Worm (Caenorhabditis elegans) whole organism, late embryonic: Measurements from ENCODE around the gene B0034.7.

Source experiments
- C08G9.2 ChIP-seq: sonication (generic microtip); optimal IDR thresholded peaks from 2 replicates; lab custom pipeline; 2016; ENCODE audit warnings: mild to moderate bottlenecking, missing genetic modification characterization, moderate library complexity, missing compliant biosample characterization
- F13H6.1 ChIP-seq: sonication (generic microtip); optimal IDR thresholded peaks from 2 replicates; lab custom pipeline; 2016; ENCODE audit warnings: missing genetic modification characterization, missing compliant biosample characterization
- K02D7.2 ChIP-seq: sonication (generic microtip); optimal IDR thresholded peaks from 2 replicates; lab custom pipeline; 2017; ENCODE audit warnings: mild to moderate bottlenecking, missing genetic modification characterization, missing compliant biosample characterization
- ahr-1 ChIP-seq: sonication (generic microtip); optimal IDR thresholded peaks from 2 replicates; lab custom pipeline; 2016; ENCODE audit warnings: missing genetic modification characterization, missing compliant biosample characterization
- ceh-14 ChIP-seq: sonication (generic microtip); optimal IDR thresholded peaks from 2 replicates; lab custom pipeline; 2016; ENCODE audit warnings: missing genotype, missing genetic modification characterization, missing compliant biosample characterization
- ceh-18 ChIP-seq: sonication (generic microtip); optimal IDR thresholded peaks from 2 replicates; lab custom pipeline; 2016; ENCODE audit warnings: missing genetic modification characterization, missing compliant biosample characterization
- ceh-24 ChIP-seq: sonication (generic microtip); optimal IDR thresholded peaks from 2 replicates; lab custom pipeline; 2016; ENCODE audit warnings: mild to moderate bottlenecking, missing genetic modification characterization, missing compliant biosample characterization
- ceh-30 ChIP-seq: fragments of 150-350 bp; optimal IDR thresholded peaks from 2 replicates; lab custom pipeline; 2014; ENCODE audit warnings: missing biosample characterization, missing genetic modification characterization
- ceh-31 ChIP-seq: sonication (generic microtip); optimal IDR thresholded peaks from 2 replicates; lab custom pipeline; 2016; ENCODE audit warnings: missing genetic modification characterization, missing compliant biosample characterization
- ceh-34 ChIP-seq: sonication (generic microtip); optimal IDR thresholded peaks from 2 replicates; lab custom pipeline; 2016; ENCODE audit warnings: mild to moderate bottlenecking, missing genetic modification characterization, missing compliant biosample characterization
- ceh-6 ChIP-seq: fragments of 200-800 bp; sonication (Bioruptor generic); optimal IDR thresholded peaks from 2 replicates; lab custom pipeline; 2018; ENCODE audit warnings: mild to moderate bottlenecking, missing genetic modification characterization, missing compliant biosample characterization
- che-1 ChIP-seq: sonication (generic microtip); optimal IDR thresholded peaks from 2 replicates; lab custom pipeline; 2016; ENCODE audit warnings: mild to moderate bottlenecking, missing genetic modification characterization, missing compliant biosample characterization
- dve-1 ChIP-seq: sonication (generic microtip); optimal IDR thresholded peaks from 2 replicates; lab custom pipeline; 2017; ENCODE audit warnings: antibody characterized with exemption, mild to moderate bottlenecking, missing genetic modification characterization, missing compliant biosample characterization
- elt-2 ChIP-seq: sonication (generic microtip); optimal IDR thresholded peaks from 2 replicates; lab custom pipeline; 2016; ENCODE audit warnings: missing genetic modification reagents, missing genetic modification characterization, missing compliant biosample characterization
- elt-4 ChIP-seq: sonication (generic microtip); optimal IDR thresholded peaks from 2 replicates; lab custom pipeline; 2016; ENCODE audit warnings: missing genetic modification characterization, missing compliant biosample characterization
- ets-4 ChIP-seq: sonication (generic microtip); optimal IDR thresholded peaks from 2 replicates; lab custom pipeline; 2016; ENCODE audit warnings: missing genetic modification characterization, missing compliant biosample characterization
- fkh-6 ChIP-seq: sonication (generic microtip); optimal IDR thresholded peaks from 2 replicates; lab custom pipeline; 2016; ENCODE audit warnings: missing genetic modification characterization, missing compliant biosample characterization
- gmeb-2 ChIP-seq: sonication (generic microtip); optimal IDR thresholded peaks from 2 replicates; lab custom pipeline; 2016; ENCODE audit warnings: missing genetic modification characterization, inconsistent platforms, missing compliant biosample characterization
- hlh-15 ChIP-seq: sonication (generic microtip); optimal IDR thresholded peaks from 2 replicates; lab custom pipeline; 2016; ENCODE audit warnings: missing genetic modification characterization, missing compliant biosample characterization
- hlh-30 ChIP-seq: sonication (generic microtip); optimal IDR thresholded peaks from 2 replicates; lab custom pipeline; 2017; ENCODE audit warnings: antibody characterized with exemption, missing genetic modification characterization, missing compliant biosample characterization; ENCODE audit not compliant: insufficient read depth
- hlh-6 ChIP-seq: sonication (generic microtip); optimal IDR thresholded peaks from 2 replicates; lab custom pipeline; 2016; ENCODE audit warnings: missing genotype, missing genetic modification characterization, missing compliant biosample characterization
- hlh-8 ChIP-seq: sonication (generic microtip); optimal IDR thresholded peaks from 2 replicates; lab custom pipeline; 2016; ENCODE audit warnings: missing genotype, missing genetic modification characterization, missing compliant biosample characterization
- lim-6 ChIP-seq: sonication (generic microtip); optimal IDR thresholded peaks from 2 replicates; lab custom pipeline; 2016; ENCODE audit warnings: missing genetic modification characterization, missing compliant biosample characterization
- nhr-232 ChIP-seq: sonication (generic microtip); optimal IDR thresholded peaks from 2 replicates; lab custom pipeline; 2016; ENCODE audit warnings: missing genetic modification characterization, missing compliant biosample characterization
- pag-3 ChIP-seq: sonication (generic microtip); optimal IDR thresholded peaks from 2 replicates; lab custom pipeline; 2016; ENCODE audit warnings: missing compliant biosample characterization, missing genetic modification characterization, borderline replicate concordance
- pat-9 ChIP-seq: fragments of 200-800 bp; sonication (Bioruptor generic); optimal IDR thresholded peaks from 2 replicates; lab custom pipeline; 2018; ENCODE audit warnings: mild to moderate bottlenecking, missing genetic modification characterization, moderate library complexity, missing compliant biosample characterization
- pros-1 ChIP-seq: fragments of 150-350 bp; optimal IDR thresholded peaks from 2 replicates; lab custom pipeline; 2014; ENCODE audit warnings: missing biosample characterization, missing genetic modification reagents, missing genetic modification characterization
- ref-2 ChIP-seq: sonication (generic microtip); optimal IDR thresholded peaks from 2 replicates; lab custom pipeline; 2016; ENCODE audit warnings: missing genetic modification characterization, missing compliant biosample characterization
- rnt-1 ChIP-seq: sonication (generic microtip); optimal IDR thresholded peaks from 2 replicates; lab custom pipeline; 2016; ENCODE audit warnings: missing genetic modification characterization, missing compliant biosample characterization
- sox-2 ChIP-seq: fragments of 200-800 bp; sonication (Bioruptor generic); IDR thresholded peaks from 2 replicates; pipeline ENCODE4 v1.3.6; 2022; ENCODE audit warnings: missing genetic modification reagents, missing genetic modification characterization, missing compliant biosample characterization
- tbx-7 ChIP-seq: sonication (generic microtip); optimal IDR thresholded peaks from 2 replicates; lab custom pipeline; 2016; ENCODE audit warnings: missing genotype, missing genetic modification characterization, missing compliant biosample characterization
- ttx-3 ChIP-seq: sonication (generic microtip); optimal IDR thresholded peaks from 2 replicates; lab custom pipeline; 2016; ENCODE audit warnings: missing genetic modification reagents, missing genetic modification characterization, missing compliant biosample characterization
- unc-42 ChIP-seq: sonication (generic microtip); optimal IDR thresholded peaks from 2 replicates; lab custom pipeline; 2016; ENCODE audit warnings: missing genotype, missing genetic modification characterization, missing compliant biosample characterization
- unc-55 ChIP-seq: sonication (generic microtip); optimal IDR thresholded peaks from 2 replicates; lab custom pipeline; 2017; ENCODE audit warnings: missing biosample characterization, missing genetic modification reagents, missing genetic modification characterization
- ztf-16 ChIP-seq: sonication (generic microtip); optimal IDR thresholded peaks from 2 replicates; lab custom pipeline; 2017; ENCODE audit warnings: missing genetic modification characterization, missing compliant biosample characterization

The B0034.7 gene

ce11 chrII:5921620-5922019 is 39.8 kb upstream of the B0034.7 start, which contains the start of gene vrk-1:
TSS of gene vrk-1 (plus strand) at chrII:5921967.
- TF ChIP-seq ceh-30 (tag; lab: Kevin White, UChicago) = no peak
- no peak for TF ChIP-seq rnt-1 (tag; lab: Kevin White, UChicago)
- TF ChIP-seq ceh-34 = no peak
- no peak for TF ChIP-seq ceh-18 (tag; lab: Kevin White, UChicago)
- no peak for TF ChIP-seq elt-4 (tag; lab: Kevin White, UChicago)
- no peak for TF ChIP-seq C08G9.2 (tag; lab: Kevin White, UChicago)
- no peak for TF ChIP-seq ztf-16 (tag; lab: Kevin White, UChicago)
- TF ChIP-seq pag-3 (tag; lab: Kevin White, UChicago) = no peak
- TF ChIP-seq hlh-15 (tag; lab: Kevin White, UChicago) = no peak
- TF ChIP-seq fkh-6 (tag; lab: Kevin White, UChicago) = no peak
- no peak for TF ChIP-seq hlh-8 (tag; lab: Kevin White, UChicago)
- no peak for TF ChIP-seq lim-6 (tag; lab: Kevin White, UChicago)
- TF ChIP-seq unc-42 = no peak

DNA sequence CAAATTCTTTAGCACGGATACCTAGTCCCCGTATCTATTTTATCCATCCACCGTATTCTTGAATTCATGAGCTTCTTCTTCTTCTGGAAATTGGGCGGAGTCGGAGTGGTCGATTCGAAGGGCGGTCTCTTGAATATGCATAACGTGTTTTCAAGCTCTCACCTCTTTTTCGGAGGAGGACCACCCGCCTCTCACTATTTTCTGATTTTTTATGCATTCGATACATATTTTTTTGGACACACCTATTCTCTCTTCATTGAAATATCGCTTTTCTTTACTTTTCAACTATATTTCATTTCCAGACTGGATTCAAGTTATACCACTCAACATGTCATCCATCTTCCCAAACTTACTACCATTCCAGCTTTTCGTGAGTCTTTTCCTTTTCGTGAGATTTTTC is 32.9 kb upstream of the B0034.7 start, which contains the start of gene egl-44:
Gene egl-44, plus strand, starts transcription at position 301 of the 400 bp plus-strand sequence.
- TF ChIP-seq gmeb-2 (tag; lab: Kevin White, UChicago) (no peak), nhr-232 (tag; lab: Kevin White, UChicago) (no peak)

- TF ChIP-seq elt-2 (tag; lab: Kevin White, UChicago) (peak; percentile 39), sox-2 (GFP tag; lab: Robert Waterston, UW) (no peak)
- TF ChIP-seq, all 69 proteins: peak for 1
Observed at ce11 chrII:5930095-5930653, 31.2 kb upstream of the B0034.7 start.

DNA sequence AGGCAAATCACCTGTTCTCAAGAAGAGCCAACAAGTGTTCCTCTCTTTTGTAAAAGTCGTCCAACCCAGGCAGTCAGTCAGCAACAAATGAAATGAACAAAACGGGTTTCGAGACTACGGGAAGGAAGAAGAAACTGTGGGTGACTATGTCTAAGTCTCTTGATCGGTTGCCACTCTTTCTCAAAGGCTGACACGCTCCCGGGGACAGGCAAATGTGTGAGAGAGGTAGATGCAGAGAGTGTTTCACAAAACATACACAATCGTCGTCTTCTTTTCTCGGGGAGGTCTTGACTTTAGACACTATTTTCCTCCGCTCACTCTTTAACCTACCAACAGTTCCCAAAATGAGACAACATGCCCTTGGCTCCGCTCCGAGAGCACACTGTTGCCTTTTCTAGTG is 30.3 kb upstream of the B0034.7 start:
- peak; percentile 45 for TF ChIP-seq ref-2 (tag; lab: Kevin White, UChicago)
- TF ChIP-seq tbx-7 (tag; lab: Kevin White, UChicago) = no peak
- TF ChIP-seq, all 69 proteins: peak for 1

DNA sequence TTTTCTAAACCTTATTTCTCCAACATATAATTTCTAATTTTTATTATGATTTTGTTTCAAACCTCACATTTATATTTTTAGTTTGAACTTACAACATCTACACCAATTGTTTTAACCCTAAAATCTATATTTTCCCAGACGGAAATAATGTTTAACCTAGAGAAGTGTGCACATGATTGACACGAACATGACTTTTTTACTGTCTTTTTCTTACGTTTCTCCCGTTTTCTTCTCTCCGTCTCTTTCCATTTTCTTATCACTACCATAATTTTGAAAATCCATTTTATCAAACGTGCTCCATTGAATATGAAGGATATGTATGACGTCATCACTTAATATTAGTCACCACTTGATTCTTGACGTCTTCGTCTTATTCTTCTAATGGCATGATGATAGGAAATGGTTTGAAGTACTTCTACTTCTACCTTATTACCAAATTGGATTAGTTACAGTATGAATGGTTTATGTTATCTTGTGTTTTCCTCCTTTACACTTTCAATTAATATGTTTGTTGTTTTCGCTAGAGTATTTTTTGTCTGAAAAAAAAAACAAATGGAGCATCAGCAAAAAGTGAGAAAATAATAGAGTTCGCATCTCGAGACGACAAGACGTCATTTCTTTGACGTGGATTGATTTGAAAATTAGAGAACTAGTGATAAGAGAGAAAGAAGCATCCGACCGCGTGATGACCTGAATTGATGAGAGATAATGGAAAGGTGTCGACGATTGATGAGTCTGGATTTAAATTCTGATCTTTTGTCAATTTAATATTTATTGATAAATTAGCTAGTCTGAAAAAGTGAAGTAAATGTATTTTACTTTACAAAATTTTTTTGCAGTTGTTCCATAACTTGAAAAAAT is 29.3 kb upstream of the B0034.7 start:
- peak; percentile 88 for TF ChIP-seq unc-55 (GFP tag; lab: Kevin White, UChicago)
- TF ChIP-seq pros-1 = no peak

DNA sequence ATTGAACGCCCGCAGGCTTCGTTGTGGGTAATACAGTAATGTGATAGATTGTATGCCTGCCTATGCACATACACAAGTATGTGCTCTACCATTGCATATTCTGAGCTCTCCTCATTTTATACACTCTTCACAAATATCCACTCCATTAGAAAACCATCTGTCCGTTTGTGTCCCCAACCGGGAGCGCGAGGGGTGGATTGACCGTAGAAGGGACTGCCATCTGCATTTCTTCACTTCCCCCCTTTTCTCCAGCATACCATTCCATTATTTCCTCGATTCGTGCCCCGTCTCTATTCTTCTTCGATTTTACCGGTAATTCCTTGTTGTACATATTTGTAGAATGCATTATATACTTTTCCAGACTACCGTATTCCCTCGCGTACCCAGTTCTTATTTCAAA is 28.3 kb upstream of the B0034.7 start:
- TF ChIP-seq ceh-6 (GFP tag; lab: Kevin White, UChicago) (no peak), fkh-6 (tag; lab: Kevin White, UChicago) (peak; percentile 25), hlh-6 (tag; lab: Kevin White, UChicago) (peak; percentile 30)
- TF ChIP-seq, all 69 proteins: peak for 2

- TF ChIP-seq elt-4 (tag; lab: Kevin White, UChicago) (no peak), unc-55 (GFP tag; lab: Kevin White, UChicago) (peak; percentile 28)
Observed at ce11 chrII:5933962-5934422, 27.4 kb upstream of the B0034.7 start.

- TF ChIP-seq fkh-6 (tag; lab: Kevin White, UChicago) = no peak
- no peak for TF ChIP-seq K02D7.2 (tag; lab: Kevin White, UChicago)
- no peak for TF ChIP-seq lim-6 (tag; lab: Kevin White, UChicago)
- TF ChIP-seq pat-9 (tag; lab: Kevin White, UChicago) = no peak
- TF ChIP-seq che-1 (tag; lab: Kevin White, UChicago) = no peak
- no peak for TF ChIP-seq sox-2 (GFP tag; lab: Robert Waterston, UW)
- no peak for TF ChIP-seq ceh-24 (tag; lab: Kevin White, UChicago)
- TF ChIP-seq F13H6.1 (tag; lab: Kevin White, UChicago) = no peak
- TF ChIP-seq dve-1 = no peak
- TF ChIP-seq ahr-1 = no peak
- TF ChIP-seq hlh-30 (tag; lab: Kevin White, UChicago) = no peak
- TF ChIP-seq ets-4 (tag; lab: Kevin White, UChicago) = no peak
- TF ChIP-seq ceh-14 (tag; lab: Kevin White, UChicago) = no peak
- no peak for TF ChIP-seq ceh-31 (tag; lab: Kevin White, UChicago)
- no peak for TF ChIP-seq ttx-3 (tag; lab: Kevin White, UChicago)
- no peak for TF ChIP-seq unc-42
- TF ChIP-seq elt-2 (tag; lab: Kevin White, UChicago) = no peak
Observed at ce11 chrII:5936009-5936408, 25.4 kb upstream of the B0034.7 start.
